Fruit fly (Drosophila melanogaster): ENCODE measurements around the gene MED30.

MED30 gene

dm6 chr3L:604701-605100 is 49.2 kb downstream of the MED30 start (continued):
- no peak for TF ChIP-seq CG8290 (GFP tag; optimal IDR thresholded peaks at IDR 0.05)
- TF ChIP-seq CG8290 (tag; optimal IDR thresholded peaks at IDR 0.05) = no peak
- TF ChIP-seq Sox100B (GFP tag; optimal IDR thresholded peaks at IDR 0.05) = no peak
- no peak for TF ChIP-seq pum (GFP tag; optimal IDR thresholded peaks at IDR 0.05)
- no peak for TF ChIP-seq Usf (GFP tag; optimal IDR thresholded peaks at IDR 0.05)
- no peak for TF ChIP-seq chif (GFP tag; optimal IDR thresholded peaks at IDR 0.05)
- TF ChIP-seq lmd (GFP tag; IDR thresholded peaks at IDR 0.05) = no peak
- peak; percentile 52; the same call in 1 of the 2 replicates for TF ChIP-seq amos (GFP tag; IDR thresholded peaks at IDR 0.05; ENCODE audit: partially characterized antibody)
- TF ChIP-seq her (GFP tag; optimal IDR thresholded peaks at IDR 0.05) = no peak
- TF ChIP-seq grn (GFP tag; optimal IDR thresholded peaks at IDR 0.05) = no peak
- TF ChIP-seq CG1603 (tag; optimal IDR thresholded peaks at IDR 0.05) = no peak
- TF ChIP-seq az2 (GFP tag; optimal IDR thresholded peaks at IDR 0.05) = no peak
- no peak for TF ChIP-seq Fer1 (GFP tag; optimal IDR thresholded peaks at IDR 0.05)
- no peak for TF ChIP-seq CG2875 (GFP tag; optimal IDR thresholded peaks at IDR 0.05)
- no peak for TF ChIP-seq ATbp (GFP tag; optimal IDR thresholded peaks at IDR 0.05)
- TF ChIP-seq hb (GFP tag; IDR thresholded peaks at IDR 0.05; ENCODE audit: partially characterized antibody) = no peak
- TF ChIP-seq CG12071 (GFP tag; optimal IDR thresholded peaks at IDR 0.05) = no peak
- no peak for TF ChIP-seq Rx (GFP tag; IDR thresholded peaks at IDR 0.05)
- no peak for TF ChIP-seq da (GFP tag; optimal IDR thresholded peaks at IDR 0.05)
- TF ChIP-seq Scr (GFP tag; IDR thresholded peaks at IDR 0.05; ENCODE audit: partially characterized antibody) = peak; percentile 58
- TF ChIP-seq kay (GFP tag; optimal IDR thresholded peaks at IDR 0.05) = no peak
- TF ChIP-seq CG7839 (tag; optimal IDR thresholded peaks at IDR 0.05) = no peak
- TF ChIP-seq Drgx (GFP tag; IDR thresholded peaks at IDR 0.05) = no peak
- TF ChIP-seq Dp (GFP tag; optimal IDR thresholded peaks at IDR 0.05) = peak; percentile 80
- TF ChIP-seq Atf3 (GFP tag; optimal IDR thresholded peaks at IDR 0.05) = no peak
- no peak for TF ChIP-seq CG13424 (tag; optimal IDR thresholded peaks at IDR 0.05)
- TF ChIP-seq bowl (GFP tag; IDR thresholded peaks at IDR 0.05) = no peak
- TF ChIP-seq CG10462 (GFP tag; optimal IDR thresholded peaks at IDR 0.05) = no peak
- TF ChIP-seq Doc2 (GFP tag; IDR thresholded peaks at IDR 0.05) = no peak
- peak; percentile 10 for TF ChIP-seq CG2712 (tag; optimal IDR thresholded peaks at IDR 0.05)
- no peak for TF ChIP-seq ro (GFP tag; IDR thresholded peaks at IDR 0.05)
- no peak for TF ChIP-seq Six4 (GFP tag; optimal IDR thresholded peaks at IDR 0.05)
- TF ChIP-seq CHES-1-like (GFP tag; optimal IDR thresholded peaks at IDR 0.05) = no peak
- no peak for TF ChIP-seq CG6791 (GFP tag; IDR thresholded peaks at IDR 0.05; ENCODE audit: partially characterized antibody)
- TF ChIP-seq D (optimal IDR thresholded peaks at IDR 0.05) = no peak
- TF ChIP-seq D (GFP tag; optimal IDR thresholded peaks at IDR 0.05) = no peak
- TF ChIP-seq fru (optimal IDR thresholded peaks at IDR 0.05) = no peak
- TF ChIP-seq CG2199 (GFP tag; IDR thresholded peaks at IDR 0.05) = 0 out of 3 replicates have a peak, but pooled peaks have one; percentile 50
- TF ChIP-seq E2f2 (GFP tag; IDR thresholded peaks at IDR 0.05) = peak; percentile 90
- TF ChIP-seq vfl (GFP tag; optimal IDR thresholded peaks at IDR 0.05) = no peak
- no peak for TF ChIP-seq CG13123 (GFP tag; optimal IDR thresholded peaks at IDR 0.05)
- no peak for TF ChIP-seq CG11093 (GFP tag; IDR thresholded peaks at IDR 0.05)
- no peak for TF ChIP-seq CG32772 (GFP tag; IDR thresholded peaks at IDR 0.05)
- no peak for TF ChIP-seq stc (GFP tag; IDR thresholded peaks at IDR 0.05)
- peak; percentile 10 for TF ChIP-seq phol (tag; optimal IDR thresholded peaks at IDR 0.05)
- TF ChIP-seq cas (GFP tag; IDR thresholded peaks at IDR 0.05) = no peak
- no peak for TF ChIP-seq slp2 (GFP tag; optimal IDR thresholded peaks at IDR 0.05)
- no peak for TF ChIP-seq ara (GFP tag; IDR thresholded peaks at IDR 0.05)
- no peak for TF ChIP-seq mam (GFP tag; optimal IDR thresholded peaks at IDR 0.05)
- TF ChIP-seq CG34224 (GFP tag; IDR thresholded peaks at IDR 0.05; ENCODE audit: partially characterized antibody) = no peak
- TF ChIP-seq Antp (GFP tag; optimal IDR thresholded peaks at IDR 0.05) = no peak
- TF ChIP-seq CG42726 (GFP tag; IDR thresholded peaks at IDR 0.05; ENCODE audit: partially characterized antibody) = 0 out of 2 replicates have a peak, but pooled peaks have one; percentile 25
- peak; percentile 22 for TF ChIP-seq CG10147 (GFP tag; optimal IDR thresholded peaks at IDR 0.05)

All from whole organism, embryonic.